Fruit fly (Drosophila melanogaster): Measurements from ENCODE around the gene Pde1c.

dm6 chr2L:11853130-11853529 lies 75.2 kb downstream of the Pde1c start, which contains the start of gene CG42751:
- TF ChIP-seq achi (GFP tag; optimal IDR thresholded peaks at IDR 0.05) (no peak), Sox15 (GFP tag; optimal IDR thresholded peaks at IDR 0.05) (no peak), esn (GFP tag; optimal IDR thresholded peaks at IDR 0.05) (no peak), dac (GFP tag; optimal IDR thresholded peaks at IDR 0.05) (no peak), Ets21C (GFP tag; optimal IDR thresholded peaks at IDR 0.05) (no peak), CG6792 (GFP tag; optimal IDR thresholded peaks at IDR 0.05) (no peak), Sox14 (GFP tag; optimal IDR thresholded peaks at IDR 0.05) (no peak), Hr39 (GFP tag; optimal IDR thresholded peaks at IDR 0.05) (no peak), Gug (GFP tag; IDR thresholded peaks at IDR 0.05) (no peak), OdsH (GFP tag; optimal IDR thresholded peaks at IDR 0.05) (no peak), Ets96B (tag; optimal IDR thresholded peaks at IDR 0.05) (no peak), Eip93F (GFP tag; optimal IDR thresholded peaks at IDR 0.05) (no peak), fd59A (GFP tag; optimal IDR thresholded peaks at IDR 0.05) (no peak), CG6854 (GFP tag; optimal IDR thresholded peaks at IDR 0.05) (no peak)

All from whole organism, prepupa.